Fruit fly (Drosophila melanogaster): ENCODE results near the gene PIG-B.

DNA sequence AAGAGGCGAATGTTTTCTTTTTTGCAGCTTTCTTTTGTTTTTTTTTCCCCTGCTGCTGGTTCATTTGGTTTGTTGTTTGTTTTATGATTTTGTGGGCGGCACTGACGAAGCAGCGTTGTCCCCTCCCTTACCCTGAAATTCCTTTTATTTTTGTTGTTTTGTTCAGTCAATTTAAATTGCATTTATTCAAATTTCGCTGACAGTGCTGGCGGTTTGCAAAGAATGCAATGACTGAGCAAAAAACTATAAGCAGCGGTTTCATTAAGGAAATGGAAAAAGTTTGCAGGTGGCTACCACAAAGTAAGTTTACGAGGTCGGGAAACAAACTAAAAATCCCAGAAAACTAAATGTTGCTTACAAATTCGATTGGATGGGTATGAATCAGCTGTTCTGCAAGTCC lies 46.7 kb upstream of the PIG-B start:
- TF ChIP-seq Lpt (GFP tag; optimal IDR thresholded peaks at IDR 0.05) (no peak), CG31627 (GFP tag; optimal IDR thresholded peaks at IDR 0.05) (no peak), CG6854 (GFP tag; optimal IDR thresholded peaks at IDR 0.05) (no peak), CG32006 (GFP tag; optimal IDR thresholded peaks at IDR 0.05) (no peak), fd59A (GFP tag; optimal IDR thresholded peaks at IDR 0.05) (no peak)
